Fruit fly (Drosophila melanogaster) whole organism, prepupa: ENCODE data around the gene CG6000.

ENCODE experiments used
- Blimp-1 ChIP-seq: fragments of 200-800 bp; sonication (Bioruptor generic); optimal IDR thresholded peaks from 3 replicates; lab custom pipeline; 2017; ENCODE audit warnings: missing biosample characterization, missing genetic modification characterization, mild to moderate bottlenecking, moderate library complexity, missing genetic modification reagents
- CG10631 ChIP-seq: fragments of 200-800 bp; sonication (Bioruptor generic); optimal IDR thresholded peaks from 2 replicates; lab custom pipeline; 2016; ENCODE audit warnings: missing biosample characterization, missing genetic modification characterization
- CG10669 ChIP-seq: fragments of 200-800 bp; sonication (Bioruptor generic); optimal IDR thresholded peaks from 3 replicates; lab custom pipeline; 2018; ENCODE audit warnings: missing biosample characterization, mild to moderate bottlenecking, missing genetic modification characterization, moderate library complexity
- CG11294 ChIP-seq: fragments of 200-800 bp; sonication (Bioruptor generic); IDR thresholded peaks from 2 replicates; pipeline ENCODE4 v1.3.6; 2022; ENCODE audit warnings: missing biosample characterization, missing genetic modification characterization
- CG11762 ChIP-seq: fragments of 200-800 bp; sonication (Bioruptor generic); optimal IDR thresholded peaks from 3 replicates; lab custom pipeline; 2016; ENCODE audit warnings: missing biosample characterization, missing genetic modification characterization; ENCODE audit not compliant: insufficient read depth
- CG11902 ChIP-seq: fragments of 200-800 bp; sonication (Bioruptor generic); optimal IDR thresholded peaks from 3 replicates; lab custom pipeline; 2016; ENCODE audit warnings: missing biosample characterization, missing genetic modification characterization
- CG15336 ChIP-seq: fragments of 200-800 bp; sonication (Bioruptor generic); IDR thresholded peaks from 2 replicates; pipeline ENCODE4 v1.3.6; 2022; ENCODE audit warnings: missing biosample characterization, missing genetic modification characterization
- CG1621 ChIP-seq: fragments of 200-800 bp; sonication (Bioruptor generic); optimal IDR thresholded peaks from 3 replicates; lab custom pipeline; 2018; ENCODE audit warnings: missing biosample characterization, mild to moderate bottlenecking, missing genetic modification characterization
- CG34406 ChIP-seq: fragments of 200-800 bp; sonication (Bioruptor generic); optimal IDR thresholded peaks from 3 replicates; lab custom pipeline; 2016; ENCODE audit warnings: missing biosample characterization, missing genetic modification characterization
- CG6792 ChIP-seq: fragments of 200-800 bp; sonication (Bioruptor generic); optimal IDR thresholded peaks from 3 replicates; lab custom pipeline; 2016; ENCODE audit warnings: missing biosample characterization, missing genetic modification characterization
- CG6808 ChIP-seq: fragments of 200-800 bp; sonication (Bioruptor generic); optimal IDR thresholded peaks from 3 replicates; lab custom pipeline; 2017; ENCODE audit warnings: missing biosample characterization, missing genetic modification characterization, mild to moderate bottlenecking, moderate library complexity, missing genetic modification reagents
- CG7368 ChIP-seq: fragments of 200-800 bp; sonication (Bioruptor generic); optimal IDR thresholded peaks from 3 replicates; lab custom pipeline; 2016; ENCODE audit warnings: missing biosample characterization, missing genetic modification characterization
- CG8119 ChIP-seq: fragments of 200-800 bp; sonication (Bioruptor generic); IDR thresholded peaks from 3 replicates; pipeline ENCODE4 v1.3.6; 2022; ENCODE audit warnings: missing biosample characterization, missing genetic modification characterization
- CG8319 ChIP-seq: fragments of 200-800 bp; sonication (Bioruptor generic); optimal IDR thresholded peaks from 3 replicates; lab custom pipeline; 2016; ENCODE audit warnings: missing biosample characterization, missing genetic modification characterization
- CG9139 ChIP-seq: fragments of 200-800 bp; sonication (Bioruptor generic); optimal IDR thresholded peaks from 3 replicates; lab custom pipeline; 2017; ENCODE audit warnings: missing biosample characterization, mild to moderate bottlenecking, missing genetic modification characterization
- Eip75B ChIP-seq: fragments of 200-800 bp; sonication (Bioruptor generic); optimal IDR thresholded peaks from 3 replicates; lab custom pipeline; 2016; ENCODE audit warnings: missing biosample characterization, missing genetic modification characterization
- Eip78C ChIP-seq: fragments of 200-800 bp; sonication (Bioruptor generic); peaks from one replicate; lab custom pipeline; 2016; ENCODE audit warnings: missing biosample characterization, missing genetic modification characterization
- Eip93F ChIP-seq: fragments of 200-800 bp; sonication (Bioruptor generic); optimal IDR thresholded peaks from 2 replicates; lab custom pipeline; 2016; ENCODE audit warnings: missing biosample characterization, mild to moderate bottlenecking, missing genetic modification characterization
- Ets21C ChIP-seq: fragments of 200-800 bp; sonication (Bioruptor generic); optimal IDR thresholded peaks from 3 replicates; lab custom pipeline; 2016; ENCODE audit warnings: missing biosample characterization, missing genetic modification characterization
- Ets96B ChIP-seq: fragments of 200-800 bp; optimal IDR thresholded peaks from 2 replicates; lab custom pipeline; 2019; ENCODE audit warnings: missing biosample characterization, mild to moderate bottlenecking, missing genetic modification characterization, moderate library complexity
- Hr4 ChIP-seq: fragments of 200-800 bp; sonication (Bioruptor generic); optimal IDR thresholded peaks from 3 replicates; lab custom pipeline; 2016; ENCODE audit warnings: missing biosample characterization, missing genetic modification characterization
- Lpt ChIP-seq: fragments of 200-800 bp; sonication (Bioruptor generic); optimal IDR thresholded peaks from 3 replicates; lab custom pipeline; 2016; ENCODE audit warnings: missing biosample characterization, missing genetic modification characterization
- Met ChIP-seq: fragments of 200-800 bp; sonication (Bioruptor generic); optimal IDR thresholded peaks from 3 replicates; lab custom pipeline; 2016; ENCODE audit warnings: missing biosample characterization, missing genetic modification characterization
- OdsH ChIP-seq: fragments of 200-800 bp; sonication (Bioruptor generic); optimal IDR thresholded peaks from 3 replicates; lab custom pipeline; 2016; ENCODE audit warnings: missing biosample characterization, missing genetic modification characterization
- Smox ChIP-seq: fragments of 200-800 bp; sonication (Bioruptor generic); optimal IDR thresholded peaks from 3 replicates; lab custom pipeline; 2016; ENCODE audit warnings: missing biosample characterization, missing genetic modification characterization
- achi ChIP-seq: fragments of 200-800 bp; sonication (Bioruptor generic); optimal IDR thresholded peaks from 3 replicates; lab custom pipeline; 2016; ENCODE audit warnings: missing biosample characterization, missing genetic modification characterization
- acj6 ChIP-seq: fragments of 200-800 bp; sonication (Bioruptor generic); optimal IDR thresholded peaks from 3 replicates; lab custom pipeline; 2016; ENCODE audit warnings: missing biosample characterization, missing genetic modification characterization
- cyc ChIP-seq: fragments of 200-800 bp; sonication (Bioruptor generic); optimal IDR thresholded peaks from 3 replicates; lab custom pipeline; 2016; ENCODE audit warnings: missing biosample characterization, missing genetic modification characterization
- dac ChIP-seq: fragments of 200-800 bp; sonication (Bioruptor generic); optimal IDR thresholded peaks from 2 replicates; lab custom pipeline; 2017; ENCODE audit warnings: missing biosample characterization, mild to moderate bottlenecking, missing genetic modification characterization
- esn ChIP-seq: fragments of 200-800 bp; sonication (Bioruptor generic); optimal IDR thresholded peaks from 2 replicates; lab custom pipeline; 2016; ENCODE audit warnings: missing biosample characterization, mild to moderate bottlenecking, missing genetic modification characterization, moderate library complexity
- fd85E ChIP-seq: fragments of 200-800 bp; sonication (Bioruptor generic); optimal IDR thresholded peaks from 3 replicates; lab custom pipeline; 2016; ENCODE audit warnings: missing biosample characterization, missing genetic modification characterization
- fkh ChIP-seq: fragments of 200-800 bp; sonication (Bioruptor generic); optimal IDR thresholded peaks from 3 replicates; lab custom pipeline; 2017; ENCODE audit warnings: missing biosample characterization, mild to moderate bottlenecking, missing genetic modification characterization, moderate library complexity
- net ChIP-seq: fragments of 200-800 bp; sonication (Bioruptor generic); optimal IDR thresholded peaks from 3 replicates; lab custom pipeline; 2016; ENCODE audit warnings: missing biosample characterization, missing genetic modification characterization
- ss ChIP-seq, 2 experiments: fragments of 200-800 bp; sonication (Bioruptor generic); optimal IDR thresholded peaks; 2 replicates in 1 of 2; 3 replicates in 1 of 2; lab custom pipeline; 2017 to 2018; ENCODE audit warnings: mild to moderate bottlenecking in 2 of 2, missing biosample characterization in 2 of 2, missing genetic modification characterization in 2 of 2, moderate library complexity in 1 of 2
- vri ChIP-seq: fragments of 200-800 bp; sonication (Bioruptor generic); optimal IDR thresholded peaks from 3 replicates; lab custom pipeline; 2016; ENCODE audit warnings: missing biosample characterization, mild to moderate bottlenecking, missing genetic modification characterization

The CG6000 gene

DNA sequence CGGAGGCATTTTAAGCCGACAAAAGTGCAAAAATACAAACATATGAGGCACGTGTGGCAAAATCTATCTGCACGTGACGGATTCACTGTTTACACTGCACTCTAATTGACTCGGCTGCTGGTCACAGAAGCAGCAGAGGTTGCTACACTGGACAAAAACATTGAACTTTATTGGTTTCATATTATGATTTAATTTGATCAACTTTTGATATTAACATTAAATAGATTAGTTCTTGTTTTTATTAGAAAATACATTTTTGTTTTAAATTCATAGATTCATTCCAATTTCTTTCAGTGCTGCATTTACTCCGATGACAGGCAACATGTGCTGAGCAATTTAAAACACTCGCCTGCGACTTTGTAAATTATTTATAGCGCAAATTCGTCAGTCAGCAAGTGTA lies 24.9 kb downstream of the CG6000 start (continued):
- TF ChIP-seq esn (GFP tag; lab: Kevin White, UChicago) (no peak), CG7368 (no peak), CG6808 (GFP tag; lab: Kevin White, UChicago) (no peak), Ets21C (GFP tag; lab: Kevin White, UChicago) (no peak), CG8319 (GFP tag; lab: Kevin White, UChicago) (no peak), CG1621 (tag; lab: Kevin White, UChicago) (no peak), Hr4 (peak; percentile 46), CG10669 (GFP tag; lab: Kevin White, UChicago) (no peak), Eip75B (GFP tag; lab: Kevin White, UChicago) (peak; percentile 4), CG11294 (GFP tag; lab: Robert Waterston, UW) (no peak), CG6792 (GFP tag; lab: Kevin White, UChicago) (no peak), dac (no peak), cyc (GFP tag; lab: Kevin White, UChicago) (no peak), achi (GFP tag; lab: Kevin White, UChicago) (peak; percentile 30), CG11902 (GFP tag; lab: Kevin White, UChicago) (no peak), Lpt (no peak), Ets96B (tag; lab: Kevin White, UChicago) (peak; percentile 33), CG15336 (0 out of 2 replicates have a peak, but pooled peaks have one; percentile 13), Smox (GFP tag; lab: Kevin White, UChicago) (no peak), CG9139 (GFP tag; lab: Kevin White, UChicago) (no peak), net (GFP tag; lab: Kevin White, UChicago) (peak; percentile 18), CG11762 (GFP tag; lab: Kevin White, UChicago) (no peak), Met (GFP tag; lab: Kevin White, UChicago) (no peak), CG34406 (GFP tag; lab: Kevin White, UChicago) (no peak), CG10631 (GFP tag; lab: Kevin White, UChicago) (peak; percentile 16), acj6 (GFP tag; lab: Kevin White, UChicago) (peak; percentile 8), Blimp-1 (no peak)

DNA sequence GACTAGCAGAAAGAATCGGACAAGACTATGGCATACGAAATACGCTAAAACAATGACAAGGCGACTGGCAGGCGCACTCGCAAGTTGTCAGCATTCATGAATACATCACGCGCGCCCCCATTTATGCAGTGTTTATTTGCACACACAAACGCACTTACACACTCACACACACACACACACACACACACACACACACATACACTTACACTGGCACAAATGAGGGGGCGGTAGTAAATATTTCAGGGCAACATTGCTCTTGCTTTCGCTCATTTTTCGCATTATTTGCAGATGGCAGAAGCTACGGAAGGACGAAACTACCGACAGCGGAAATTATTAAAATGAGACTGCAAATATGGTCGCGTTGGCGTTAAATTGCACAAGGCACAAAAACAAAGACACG lies 25.4 kb downstream of the CG6000 start:
- TF ChIP-seq fd85E (GFP tag; lab: Kevin White, UChicago) = no peak
- TF ChIP-seq Eip93F (GFP tag; lab: Kevin White, UChicago) = no peak
- no peak for TF ChIP-seq Lpt
- TF ChIP-seq achi (GFP tag; lab: Kevin White, UChicago) = no peak
- no peak for TF ChIP-seq CG8119 (GFP tag; lab: Robert Waterston, UW)
- no peak for TF ChIP-seq CG15336
- no peak for TF ChIP-seq Eip78C (GFP tag; lab: Kevin White, UChicago)
- no peak for TF ChIP-seq Hr4
- no peak for TF ChIP-seq Blimp-1
- TF ChIP-seq Smox (GFP tag; lab: Kevin White, UChicago) = no peak
- TF ChIP-seq net (GFP tag; lab: Kevin White, UChicago) = no peak
- TF ChIP-seq OdsH (GFP tag; lab: Kevin White, UChicago) = no peak

DNA sequence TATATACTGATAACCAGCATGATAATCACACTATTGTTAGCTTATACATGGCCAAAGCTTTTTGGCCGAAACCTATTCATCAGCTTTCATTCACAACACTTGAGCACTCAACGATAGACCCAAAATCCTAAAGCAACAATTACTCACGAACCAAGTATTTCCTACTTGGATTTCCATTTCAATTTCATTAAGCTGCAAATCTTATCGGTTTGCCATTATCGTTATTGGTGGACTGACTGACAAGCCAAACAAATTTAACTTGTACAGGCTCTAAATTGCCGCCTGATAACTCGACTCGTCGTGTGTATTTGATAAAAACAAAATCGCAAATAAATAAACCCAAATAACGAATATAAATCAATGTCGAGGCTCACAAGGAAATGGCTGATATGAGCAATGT lies 30.8 kb downstream of the CG6000 start:
- TF ChIP-seq vri (GFP tag; lab: Kevin White, UChicago) (peak; percentile 13), ss (GFP tag; optimal IDR thresholded peaks at IDR 0.05; lab: Kevin White, UChicago) (no peak), Eip93F (GFP tag; lab: Kevin White, UChicago) (peak; percentile 40)

DNA sequence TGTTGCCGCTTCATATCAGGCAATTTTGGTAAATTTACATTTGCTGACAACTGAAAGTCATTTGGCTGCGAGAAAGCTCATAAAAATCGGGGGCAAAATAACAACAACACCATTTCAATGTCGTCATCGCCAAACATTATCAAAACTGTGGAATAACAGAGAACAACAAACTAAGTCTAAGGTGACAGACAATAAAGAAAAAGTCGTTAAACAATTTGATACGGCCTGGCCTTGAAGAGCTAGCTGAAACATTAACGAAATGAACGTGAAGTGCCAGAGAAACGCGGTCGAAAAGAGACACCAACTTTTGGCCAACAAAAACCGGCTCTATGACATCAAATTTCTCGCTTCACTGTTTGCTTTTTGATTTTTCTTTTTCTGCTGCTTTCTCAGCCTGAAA lies 36.0 kb downstream of the CG6000 start:
- TF ChIP-seq Smox (GFP tag; lab: Kevin White, UChicago) = no peak
- peak; percentile 21 for TF ChIP-seq fkh (GFP tag; lab: Kevin White, UChicago)
- TF ChIP-seq, all 60 proteins: peak for 1
